Worm (Caenorhabditis elegans) whole organism, mixed stage, embryonic: ENCODE data around the gene nas-21.

Source experiments
- M03D4.4 ChIP-seq: sonication (generic microtip); optimal IDR thresholded peaks from 2 replicates; lab custom pipeline; 2017; ENCODE audit warnings: mild to moderate bottlenecking, missing genetic modification characterization, missing compliant biosample characterization
- bed-3 ChIP-seq: fragments of 200-800 bp; sonication (Bioruptor generic); optimal IDR thresholded peaks from 3 replicates; lab custom pipeline; 2018; ENCODE audit warnings: mild to moderate bottlenecking, missing genetic modification characterization, moderate library complexity, missing compliant biosample characterization
- blmp-1 ChIP-seq: fragments of 150-350 bp; optimal IDR thresholded peaks from 2 replicates; lab custom pipeline; 2014; ENCODE audit warnings: missing biosample characterization, missing genetic modification characterization
- ceh-43 ChIP-seq: fragments of 200-800 bp; sonication (Bioruptor generic); optimal IDR thresholded peaks from 2 replicates; lab custom pipeline; 2018; ENCODE audit warnings: mild to moderate bottlenecking, missing genetic modification characterization, moderate library complexity, missing compliant biosample characterization
- ceh-83 ChIP-seq: fragments of 200-800 bp; sonication (Bioruptor generic); optimal IDR thresholded peaks from 2 replicates; lab custom pipeline; 2018; ENCODE audit warnings: mild to moderate bottlenecking, missing genetic modification characterization, missing compliant biosample characterization
- ces-1 ChIP-seq: fragments of 150-350 bp; optimal IDR thresholded peaks from 2 replicates; lab custom pipeline; 2014; ENCODE audit warnings: missing biosample characterization, missing genetic modification reagents, missing genetic modification characterization
- drap-1 ChIP-seq: fragments of 200-800 bp; sonication (Bioruptor generic); optimal IDR thresholded peaks from 3 replicates; lab custom pipeline; 2018; ENCODE audit warnings: mild to moderate bottlenecking, missing genetic modification characterization, missing compliant biosample characterization
- elt-1 ChIP-seq: sonication (generic microtip); optimal IDR thresholded peaks from 2 replicates; lab custom pipeline; 2017; ENCODE audit warnings: missing genetic modification characterization, mild to moderate bottlenecking, missing compliant biosample characterization, antibody characterized with exemption, moderate library complexity, borderline replicate concordance; ENCODE audit not compliant: insufficient read depth
- elt-3 ChIP-seq: fragments of 150-350 bp; optimal IDR thresholded peaks from 2 replicates; lab custom pipeline; 2014; ENCODE audit warnings: missing biosample characterization, missing genetic modification characterization
- flh-1 ChIP-seq: fragments of 200-800 bp; sonication (Bioruptor generic); optimal IDR thresholded peaks from 2 replicates; lab custom pipeline; 2018; ENCODE audit warnings: mild to moderate bottlenecking, missing genetic modification characterization, moderate library complexity, missing compliant biosample characterization
- ham-2 ChIP-seq: fragments of 200-800 bp; sonication (Bioruptor generic); optimal IDR thresholded peaks from 2 replicates; lab custom pipeline; 2018; ENCODE audit warnings: mild to moderate bottlenecking, missing genetic modification characterization, missing compliant biosample characterization
- hlh-1 ChIP-seq: fragments of 150-350 bp; optimal IDR thresholded peaks from 2 replicates; lab custom pipeline; 2014; ENCODE audit warnings: missing biosample characterization, missing genetic modification reagents, missing genetic modification characterization
- mls-2 ChIP-seq: sonication (generic microtip); optimal IDR thresholded peaks from 2 replicates; lab custom pipeline; 2016; ENCODE audit warnings: mild to moderate bottlenecking, missing genetic modification characterization, moderate library complexity, missing compliant biosample characterization
- nhr-12 ChIP-seq: fragments of 150-350 bp; optimal IDR thresholded peaks from 2 replicates; lab custom pipeline; 2014; ENCODE audit warnings: missing biosample characterization, missing genetic modification characterization
- nhr-2 ChIP-seq: fragments of 150-350 bp; optimal IDR thresholded peaks from 2 replicates; lab custom pipeline; 2014; ENCODE audit warnings: missing biosample characterization, missing genetic modification characterization
- nhr-237 ChIP-seq: fragments of 150-350 bp; optimal IDR thresholded peaks from 2 replicates; lab custom pipeline; 2014; ENCODE audit warnings: missing biosample characterization, missing genetic modification characterization
- nhr-28 ChIP-seq: fragments of 150-350 bp; optimal IDR thresholded peaks from 2 replicates; lab custom pipeline; 2014; ENCODE audit warnings: missing biosample characterization, missing genetic modification characterization
- nhr-76 ChIP-seq: sonication (generic microtip); optimal IDR thresholded peaks from 2 replicates; lab custom pipeline; 2017; ENCODE audit warnings: missing biosample characterization, missing genetic modification characterization
- sem-2 ChIP-seq: fragments of 200-800 bp; sonication (Bioruptor generic); optimal IDR thresholded peaks from 2 replicates; lab custom pipeline; 2018; ENCODE audit warnings: mild to moderate bottlenecking, missing genetic modification characterization, missing compliant biosample characterization
- snpc-4 ChIP-seq: fragments of 150-350 bp; optimal IDR thresholded peaks from 2 replicates; lab custom pipeline; 2014; ENCODE audit warnings: missing biosample characterization, missing genetic modification characterization
- unc-120 ChIP-seq: sonication (generic microtip); optimal IDR thresholded peaks from 2 replicates; lab custom pipeline; 2017; ENCODE audit warnings: missing genetic modification characterization, missing compliant biosample characterization; ENCODE audit not compliant: poor library complexity, severe bottlenecking
- unc-39 ChIP-seq: fragments of 150-350 bp; optimal IDR thresholded peaks from 2 replicates; lab custom pipeline; 2014; ENCODE audit warnings: missing biosample characterization, missing genetic modification characterization
- unc-62 ChIP-seq: fragments of 150-350 bp; optimal IDR thresholded peaks from 2 replicates; lab custom pipeline; 2014; ENCODE audit warnings: missing biosample characterization, missing genetic modification reagents, missing genetic modification characterization
- zip-8 ChIP-seq: fragments of 150-350 bp; optimal IDR thresholded peaks from 2 replicates; lab custom pipeline; 2014; ENCODE audit warnings: missing biosample characterization, missing genetic modification characterization
- ztf-11 ChIP-seq: fragments of 150-350 bp; optimal IDR thresholded peaks from 2 replicates; lab custom pipeline; 2014; ENCODE audit warnings: missing biosample characterization, missing genetic modification characterization

Gene nas-21

DNA sequence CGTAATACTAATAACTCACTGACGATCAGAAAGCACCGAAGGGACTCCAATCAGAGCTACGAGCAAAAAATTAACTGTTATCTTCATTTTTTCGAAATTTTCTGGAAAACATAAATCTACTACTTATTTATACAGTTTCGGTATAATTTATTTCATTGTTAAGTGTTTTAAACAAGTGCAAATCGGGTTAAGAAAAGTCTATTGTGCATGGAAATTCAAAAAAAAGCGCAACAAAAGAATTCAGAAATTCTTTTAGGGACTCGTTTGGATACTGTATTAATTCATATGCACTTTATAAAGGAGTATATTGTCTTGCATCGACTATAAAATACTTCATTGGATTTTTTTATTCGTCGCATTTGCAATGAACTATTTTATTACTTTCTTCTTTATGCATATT lies at the start of gene nas-21, which contains the start of gene nas-20:
Gene nas-21 (plus strand): TSS at position 356 of the 400 bp plus-strand sequence.
Gene nas-20 (minus strand): TSS at position 101 of the 400 bp plus-strand sequence.
- TF ChIP-seq M03D4.4 = no peak
- TF ChIP-seq flh-1 (GFP tag; lab: Kevin White, UChicago) = no peak
- no peak for TF ChIP-seq nhr-76 (tag; lab: Kevin White, UChicago)
- no peak for TF ChIP-seq ceh-43 (GFP tag; lab: Kevin White, UChicago)
- no peak for TF ChIP-seq nhr-237 (tag; lab: Kevin White, UChicago)

DNA sequence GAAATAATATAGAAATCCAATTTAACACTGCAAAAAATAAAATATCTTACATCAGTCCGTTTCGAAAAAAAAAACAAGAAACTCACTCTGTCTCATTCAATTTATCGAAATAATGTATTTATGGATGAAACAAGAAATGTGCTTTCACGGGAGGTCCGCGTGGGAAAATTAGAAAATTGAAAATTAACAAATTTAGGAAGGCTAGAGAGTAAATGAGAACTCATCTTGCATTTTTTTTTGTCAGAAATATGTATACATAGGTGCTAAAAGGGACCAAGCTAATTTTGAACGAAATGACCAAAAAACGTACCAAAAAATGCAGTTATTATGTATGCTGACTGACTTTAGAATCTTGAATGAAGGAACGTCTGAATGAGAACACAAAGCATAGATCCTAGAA lies 47.8 kb upstream of the nas-21 start, which contains the start of gene T26H10.2:
Gene T26H10.2 (minus strand): TSS at position 101 of the 400 bp plus-strand sequence.
- TF ChIP-seq ces-1 (GFP tag; lab: Kevin White, UChicago) (no peak), bed-3 (no peak), mls-2 (tag; lab: Kevin White, UChicago) (no peak), nhr-237 (tag; lab: Kevin White, UChicago) (no peak), ztf-11 (tag; lab: Kevin White, UChicago) (no peak), blmp-1 (tag; lab: Kevin White, UChicago) (no peak)

DNA sequence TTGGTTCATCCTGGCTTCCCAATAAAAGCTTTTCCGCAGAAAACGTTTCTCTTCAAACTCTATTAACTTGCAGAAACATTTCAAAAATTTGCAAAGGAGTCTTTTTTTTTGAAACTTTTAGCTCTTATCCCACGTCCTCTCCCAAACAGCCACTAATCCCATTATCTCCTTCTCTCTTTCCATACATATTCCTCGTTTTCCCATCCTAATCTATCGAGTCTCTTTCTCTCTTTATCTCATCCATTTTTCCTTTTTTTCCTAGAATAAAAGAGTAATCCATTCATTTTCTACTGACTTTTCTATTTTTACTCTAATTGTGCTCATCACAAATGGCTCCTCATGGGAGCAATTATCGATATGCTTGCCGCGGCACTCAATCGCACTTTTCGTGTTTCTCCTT lies 43.6 kb upstream of the nas-21 start:
- TF ChIP-seq unc-39 (tag; lab: Kevin White, UChicago) = no peak
- no peak for TF ChIP-seq flh-1 (GFP tag; lab: Kevin White, UChicago)
- no peak for TF ChIP-seq sem-2 (GFP tag; lab: Kevin White, UChicago)
- TF ChIP-seq drap-1 = no peak
- no peak for TF ChIP-seq snpc-4 (tag; lab: Kevin White, UChicago)
- TF ChIP-seq ces-1 (GFP tag; lab: Kevin White, UChicago) = peak; percentile 87

DNA sequence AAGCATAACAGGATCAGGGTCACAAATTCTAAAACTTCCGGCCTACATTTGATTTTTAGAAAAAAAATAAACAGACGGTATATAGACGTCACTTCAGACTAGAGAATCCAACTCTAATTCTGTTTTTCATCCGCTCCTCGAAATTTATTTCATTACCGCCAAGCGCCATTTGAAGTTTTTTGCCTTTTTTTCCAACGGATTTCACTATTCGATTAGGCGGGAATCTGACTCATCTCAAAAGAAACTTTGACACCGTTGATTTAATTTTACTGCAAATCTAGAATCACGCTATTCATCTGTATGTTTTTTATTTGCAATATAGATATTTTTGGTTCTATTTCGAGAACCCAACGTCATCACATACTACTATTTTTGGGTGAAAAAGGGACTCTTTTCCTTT lies 41.5 kb upstream of the nas-21 start:
- TF ChIP-seq blmp-1 (tag; lab: Kevin White, UChicago) (no peak), bed-3 (no peak), drap-1 (no peak), nhr-12 (tag; lab: Kevin White, UChicago) (no peak), ham-2 (GFP tag; lab: Kevin White, UChicago) (no peak), nhr-2 (no peak), unc-62 (no peak), unc-120 (tag; lab: Kevin White, UChicago) (no peak), ceh-83 (no peak), M03D4.4 (no peak), mls-2 (tag; lab: Kevin White, UChicago) (no peak), nhr-28 (tag; lab: Kevin White, UChicago) (no peak)

DNA sequence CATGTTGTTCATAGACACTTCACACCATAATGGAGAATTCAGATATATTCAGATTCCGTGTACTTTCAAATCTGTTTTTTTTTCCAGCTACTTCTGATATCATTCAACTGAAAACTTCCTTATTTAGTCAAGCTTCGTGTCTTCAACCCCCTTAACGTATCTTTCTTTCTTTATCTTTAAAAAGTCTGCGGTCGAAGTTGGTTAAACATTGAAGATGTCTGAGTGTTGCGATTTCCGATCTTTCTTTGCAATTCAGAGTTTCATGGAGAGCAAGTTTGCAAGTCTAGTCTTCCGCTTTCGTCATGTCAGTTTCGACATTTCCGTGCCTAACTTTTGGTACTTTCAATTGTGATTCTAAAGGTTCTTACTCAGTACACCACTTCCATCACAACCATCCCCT lies 37.1 kb upstream of the nas-21 start:
- no peak for TF ChIP-seq elt-3 (tag; lab: Kevin White, UChicago)
- no peak for TF ChIP-seq ztf-11 (tag; lab: Kevin White, UChicago)
- TF ChIP-seq elt-1 (tag; lab: Kevin White, UChicago) = no peak
- no peak for TF ChIP-seq nhr-28 (tag; lab: Kevin White, UChicago)
- TF ChIP-seq unc-120 (tag; lab: Kevin White, UChicago) = no peak
- TF ChIP-seq unc-62 = no peak
- TF ChIP-seq ceh-83 = no peak

DNA sequence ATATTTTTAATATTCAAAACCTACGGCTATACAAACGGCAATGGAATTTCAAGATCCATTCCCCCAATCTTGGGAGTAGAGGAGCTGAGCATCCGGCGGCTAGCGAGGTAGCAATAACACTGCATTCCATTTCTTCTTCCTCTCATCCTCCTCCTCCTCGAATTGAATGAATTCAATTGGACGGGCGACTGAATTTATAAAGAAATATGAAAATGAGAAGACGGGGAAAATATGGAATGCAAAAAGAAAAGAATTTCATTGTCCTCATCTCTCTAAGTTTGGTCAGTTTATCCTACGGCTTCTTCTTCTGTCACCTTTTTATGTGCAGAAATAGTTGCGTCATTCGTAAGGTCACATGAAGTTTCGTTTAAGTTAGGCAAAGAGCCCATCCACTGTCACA lies 36.0 kb upstream of the nas-21 start:
- peak; percentile 67 for TF ChIP-seq ces-1 (GFP tag; lab: Kevin White, UChicago)
- no peak for TF ChIP-seq unc-39 (tag; lab: Kevin White, UChicago)
- TF ChIP-seq zip-8 (tag; lab: Kevin White, UChicago) = peak; percentile 47

DNA sequence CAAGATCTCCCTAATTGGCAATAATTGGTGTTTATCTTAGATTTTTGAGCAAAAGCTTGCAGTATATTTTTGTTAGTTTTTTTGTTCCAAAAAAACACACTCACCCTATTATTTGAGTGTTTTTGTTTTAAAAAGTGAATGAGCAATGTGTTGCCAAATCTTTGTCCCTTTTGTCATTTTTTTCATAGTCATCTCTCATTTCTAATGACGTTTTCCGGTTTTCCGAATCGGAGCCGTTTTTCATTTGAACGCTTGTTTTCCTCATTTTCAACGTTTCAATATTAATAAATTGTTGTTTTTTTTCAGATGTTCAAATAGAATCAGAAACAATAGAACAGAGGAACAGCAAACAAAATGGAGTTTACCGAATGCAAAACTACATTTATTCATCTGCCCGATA lies 33.9 kb upstream of the nas-21 start, which contains the start of gene dmsr-1:
Gene dmsr-1 (plus strand): TSS at position 301 of the 400 bp plus-strand sequence.
- TF ChIP-seq mls-2 (tag; lab: Kevin White, UChicago) (no peak), zip-8 (tag; lab: Kevin White, UChicago) (no peak), sem-2 (GFP tag; lab: Kevin White, UChicago) (no peak), unc-120 (tag; lab: Kevin White, UChicago) (no peak), hlh-1 (tag; lab: Kevin White, UChicago) (no peak)
